Worm (Caenorhabditis elegans): ENCODE results near the gene F44D12.2.

- TF ChIP-seq ama-1 (optimal IDR thresholded peaks at IDR 0.05) = no peak
- no peak for TF ChIP-seq tbx-11 (GFP tag; IDR thresholded peaks at IDR 0.05)
- no peak for TF ChIP-seq ets-7 (tag; optimal IDR thresholded peaks at IDR 0.05)
- TF ChIP-seq sea-1 (GFP tag; conservative IDR thresholded peaks at IDR 0.05) = no peak
- TF ChIP-seq hmbx-1 (tag; optimal IDR thresholded peaks at IDR 0.05) = no peak
- TF ChIP-seq tra-4 (tag; optimal IDR thresholded peaks at IDR 0.05) = no peak
- no peak for TF ChIP-seq scrt-1 (GFP tag; IDR thresholded peaks at IDR 0.05)
- no peak for TF ChIP-seq ceh-13 (GFP tag; optimal IDR thresholded peaks at IDR 0.05)
- no peak for TF ChIP-seq pes-1 (GFP tag; IDR thresholded peaks at IDR 0.05)
- TF ChIP-seq flt-1 (GFP tag; IDR thresholded peaks at IDR 0.05) = no peak
- TF ChIP-seq hnd-1 (tag; optimal IDR thresholded peaks at IDR 0.05) = no peak
- TF ChIP-seq tbx-37 (GFP tag; conservative IDR thresholded peaks at IDR 0.05) = no peak
Observed at ce11 chrIV:10062728-10063127, 45.2 kb upstream of the F44D12.2 start, which contains the start of gene ipla-7.

Data from whole organism, early embryonic.